Worm (Caenorhabditis elegans) whole organism, early embryonic: ENCODE measurements around the gene gcy-23.

Source experiments
- B0310.2 ChIP-seq: sonication (generic microtip); optimal IDR thresholded peaks from 2 replicates; lab custom pipeline; 2016; ENCODE audit warnings: mild to moderate bottlenecking, missing genetic modification characterization, missing compliant biosample characterization
- F13C5.2 ChIP-seq: sonication (generic microtip); optimal IDR thresholded peaks from 2 replicates; lab custom pipeline; 2017; ENCODE audit warnings: mild to moderate bottlenecking, missing genetic modification characterization, inconsistent platforms, missing compliant biosample characterization
- ama-1 ChIP-seq: fragments of 150-350 bp; optimal IDR thresholded peaks from 2 replicates; lab custom pipeline; 2014
- flt-1 ChIP-seq: fragments of 200-800 bp; sonication (Bioruptor generic); IDR thresholded peaks from 2 replicates; pipeline ENCODE4 v1.3.6; 2022; ENCODE audit warnings: missing genetic modification characterization, missing compliant biosample characterization
- hnd-1 ChIP-seq: sonication (generic microtip); optimal IDR thresholded peaks from 2 replicates; lab custom pipeline; 2016; ENCODE audit warnings: missing genetic modification characterization, missing compliant biosample characterization
- pes-1 ChIP-seq: fragments of 200-800 bp; sonication (Bioruptor generic); IDR thresholded peaks from 2 replicates; pipeline ENCODE4 v1.3.6; 2022; ENCODE audit warnings: missing genetic modification reagents, missing genetic modification characterization, missing compliant biosample characterization
- tbx-11 ChIP-seq: fragments of 200-800 bp; sonication (Bioruptor generic); IDR thresholded peaks from 2 replicates; pipeline ENCODE4 v1.3.6; 2022; ENCODE audit warnings: missing genetic modification characterization, missing compliant biosample characterization
- tbx-37 ChIP-seq: fragments of 200-800 bp; sonication (Bioruptor generic); conservative IDR thresholded peaks from 2 replicates; pipeline ENCODE4 v1.3.6; 2022; ENCODE audit warnings: missing genetic modification reagents, missing genetic modification characterization, missing compliant biosample characterization
- tra-4 ChIP-seq: sonication (generic microtip); optimal IDR thresholded peaks from 2 replicates; lab custom pipeline; 2017; ENCODE audit warnings: missing genetic modification characterization, missing compliant biosample characterization

DNA sequence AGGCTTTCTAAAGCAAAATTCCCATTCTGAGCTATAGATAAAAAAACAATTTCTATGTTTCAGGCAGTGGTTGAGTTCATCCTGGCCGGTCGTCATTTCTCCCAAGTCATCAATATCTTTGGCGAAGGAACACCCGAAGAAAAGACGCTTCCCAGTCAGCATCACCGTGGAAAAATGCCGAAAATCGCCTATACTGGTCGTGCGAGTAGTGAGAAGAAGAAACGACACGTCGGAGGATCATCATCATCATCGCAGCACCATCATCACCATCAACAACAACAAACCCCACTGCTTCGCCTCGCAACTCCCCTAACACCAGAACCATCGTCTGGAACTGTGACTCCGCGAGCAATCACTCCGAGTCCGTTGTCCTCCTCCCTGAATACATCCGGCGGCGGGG is 37.6 kb downstream of the gcy-23 start:
- no peak for TF ChIP-seq ama-1 (lab: Kevin White, UChicago)
- no peak for TF ChIP-seq F13C5.2 (tag; lab: Kevin White, UChicago)
- TF ChIP-seq tbx-37 (GFP tag; lab: Robert Waterston, UW): no peak
- TF ChIP-seq flt-1 (GFP tag; lab: Robert Waterston, UW): no peak
- TF ChIP-seq B0310.2 (tag; lab: Kevin White, UChicago): no peak
- no peak for TF ChIP-seq pes-1
- no peak for TF ChIP-seq tra-4 (tag; lab: Kevin White, UChicago)
- TF ChIP-seq hnd-1: no peak
- no peak for TF ChIP-seq tbx-11 (GFP tag; lab: Robert Waterston, UW)
